Comparison of ENCODE assay signal across 1 worm cellular context in the genomic region with DNA sequence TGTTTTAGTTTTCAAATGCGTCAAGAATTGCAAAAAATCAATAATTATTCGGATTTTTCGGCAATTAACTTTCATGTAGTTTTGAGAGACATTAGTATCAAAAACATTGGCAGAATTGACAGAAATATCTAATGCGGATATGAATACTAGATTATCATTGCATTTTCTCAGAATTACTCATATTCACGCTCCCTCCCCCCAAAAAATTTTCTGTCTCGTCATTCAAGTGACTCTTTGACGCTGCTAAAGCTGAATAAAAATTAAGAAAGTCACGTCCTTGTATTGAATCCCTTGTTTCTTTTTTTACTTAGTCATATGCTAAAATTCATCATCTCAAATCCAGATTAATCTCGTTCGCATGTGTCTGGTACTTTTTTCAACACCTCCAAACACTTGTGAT.
TF ChIP-seq lines count a peak whose summit lies in the region.

No protein-coding gene starts in this region.

TF ChIP-seq in whole organism, L1 larva, 84 proteins besides CTCF, POLR2A, EP300 and RAD21 (continued from another document):
- TF ChIP-seq pag-3 (tag; optimal IDR thresholded peaks at IDR 0.05; lab: Kevin White, UChicago; ENCODE audit: borderline replicate concordance, insufficient read depth) (no peak), egl-27 (tag; optimal IDR thresholded peaks at IDR 0.05; lab: Kevin White, UChicago) (no peak), rnt-1 (tag; optimal IDR thresholded peaks at IDR 0.05; lab: Kevin White, UChicago) (no peak), lin-15B (tag; optimal IDR thresholded peaks at IDR 0.05; lab: Kevin White, UChicago) (no peak), nhr-47 (tag; optimal IDR thresholded peaks at IDR 0.05; lab: Kevin White, UChicago) (peak; percentile 79), nhr-71 (tag; optimal IDR thresholded peaks at IDR 0.05; lab: Kevin White, UChicago) (peak; percentile 74), hpl-2 (GFP tag; optimal IDR thresholded peaks at IDR 0.05; lab: Kevin White, UChicago) (no peak), nhr-11 (tag; optimal IDR thresholded peaks at IDR 0.05; lab: Kevin White, UChicago) (no peak), nhr-90 (tag; optimal IDR thresholded peaks at IDR 0.05; lab: Kevin White, UChicago; ENCODE audit: poor library complexity) (no peak), mef-2 (tag; optimal IDR thresholded peaks at IDR 0.05; lab: Kevin White, UChicago) (no peak), zip-4 (GFP tag; optimal IDR thresholded peaks at IDR 0.05; lab: Kevin White, UChicago) (no peak), fkh-4 (tag; optimal IDR thresholded peaks at IDR 0.05; lab: Kevin White, UChicago; ENCODE audit: borderline replicate concordance) (peak; percentile 59), unc-130 (tag; optimal IDR thresholded peaks at IDR 0.05; lab: Kevin White, UChicago) (no peak), mdl-1 (tag; optimal IDR thresholded peaks at IDR 0.05; lab: Kevin White, UChicago) (no peak), ces-1 (GFP tag; optimal IDR thresholded peaks at IDR 0.05; lab: Kevin White, UChicago) (no peak), lir-3 (tag; optimal IDR thresholded peaks at IDR 0.05; lab: Kevin White, UChicago; ENCODE audit: poor library complexity) (no peak), fos-1 (tag; optimal IDR thresholded peaks at IDR 0.05; lab: Kevin White, UChicago) (peak; percentile 66), ama-1 (optimal IDR thresholded peaks at IDR 0.05; lab: Kevin White, UChicago) (no peak), nhr-76 (tag; optimal IDR thresholded peaks at IDR 0.05; lab: Kevin White, UChicago) (no peak), unc-86 (tag; optimal IDR thresholded peaks at IDR 0.05; lab: Kevin White, UChicago) (peak; percentile 10), nhr-237 (tag; optimal IDR thresholded peaks at IDR 0.05; lab: Kevin White, UChicago) (no peak), ets-5 (GFP tag; IDR thresholded peaks at IDR 0.05; lab: Robert Waterston, UW) (no peak), hlh-17 (GFP tag; optimal IDR thresholded peaks at IDR 0.05; lab: Kevin White, UChicago; ENCODE audit: borderline replicate concordance) (no peak), pax-3 (tag; optimal IDR thresholded peaks at IDR 0.05; lab: Kevin White, UChicago) (peak; percentile 79), nhr-85 (tag; lab: Kevin White, UChicago) (no peak), elt-2 (tag; optimal IDR thresholded peaks at IDR 0.05; lab: Kevin White, UChicago) (no peak), F16B12.6 (tag; optimal IDR thresholded peaks at IDR 0.05; lab: Kevin White, UChicago) (no peak), ztf-11 (tag; optimal IDR thresholded peaks at IDR 0.05; lab: Kevin White, UChicago) (no peak), lin-14 (GFP tag; optimal IDR thresholded peaks at IDR 0.05; lab: Kevin White, UChicago) (peak; percentile 62), nhr-77 (tag; optimal IDR thresholded peaks at IDR 0.05; lab: Kevin White, UChicago) (no peak), snpc-4 (tag; optimal IDR thresholded peaks at IDR 0.05; lab: Kevin White, UChicago) (no peak), irx-1 (tag; optimal IDR thresholded peaks at IDR 0.05; lab: Kevin White, UChicago) (no peak), sox-4 (tag; optimal IDR thresholded peaks at IDR 0.05; lab: Kevin White, UChicago) (peak; percentile 85), nhr-20 (tag; optimal IDR thresholded peaks at IDR 0.05; lab: Kevin White, UChicago) (peak; percentile 36), isw-1 (GFP tag; IDR thresholded peaks at IDR 0.05; lab: Robert Waterston, UW) (no peak), unc-30 (tag; optimal IDR thresholded peaks at IDR 0.05; lab: Kevin White, UChicago) (no peak), mep-1 (tag; optimal IDR thresholded peaks at IDR 0.05; lab: Kevin White, UChicago) (no peak), egl-13 (tag; optimal IDR thresholded peaks at IDR 0.05; lab: Kevin White, UChicago) (peak; percentile 82), ceh-90 (tag; optimal IDR thresholded peaks at IDR 0.05; lab: Kevin White, UChicago) (no peak), elt-3 (tag; optimal IDR thresholded peaks at IDR 0.05; lab: Kevin White, UChicago) (no peak), unc-62 (GFP tag; optimal IDR thresholded peaks at IDR 0.05; lab: Kevin White, UChicago) (no peak), sup-37 (GFP tag; optimal IDR thresholded peaks at IDR 0.05; lab: Kevin White, UChicago) (no peak), nhr-12 (tag; optimal IDR thresholded peaks at IDR 0.05; lab: Kevin White, UChicago) (no peak), ceh-8 (GFP tag; optimal IDR thresholded peaks at IDR 0.05; lab: Kevin White, UChicago) (peak; percentile 69), ceh-63 (GFP tag; optimal IDR thresholded peaks at IDR 0.05; lab: Kevin White, UChicago) (no peak), hlh-4 (tag; optimal IDR thresholded peaks at IDR 0.05; lab: Kevin White, UChicago) (peak; percentile 18), skn-1 (tag; optimal IDR thresholded peaks at IDR 0.05; lab: Kevin White, UChicago) (no peak), mab-9 (GFP tag; IDR thresholded peaks at IDR 0.05; lab: Robert Waterston, UW) (no peak), fkh-10 (GFP tag; optimal IDR thresholded peaks at IDR 0.05; lab: Kevin White, UChicago) (no peak), efl-3 (GFP tag; optimal IDR thresholded peaks at IDR 0.05; lab: Kevin White, UChicago) (no peak), pqm-1 (tag; optimal IDR thresholded peaks at IDR 0.05; lab: Kevin White, UChicago) (no peak), lin-13 (GFP tag; optimal IDR thresholded peaks at IDR 0.05; lab: Kevin White, UChicago) (no peak), zag-1 (tag; optimal IDR thresholded peaks at IDR 0.05; lab: Kevin White, UChicago) (no peak), C34B4.2 (tag; optimal IDR thresholded peaks at IDR 0.05; lab: Kevin White, UChicago) (no peak), lsy-2 (tag; optimal IDR thresholded peaks at IDR 0.05; lab: Kevin White, UChicago) (peak in 1 of 2 experiments; percentile 22), grh-1 (GFP tag; IDR thresholded peaks at IDR 0.05; lab: Robert Waterston, UW) (no peak), ceh-82 (tag; optimal IDR thresholded peaks at IDR 0.05; lab: Kevin White, UChicago) (no peak), C16A3.4 (tag; optimal IDR thresholded peaks at IDR 0.05; lab: Kevin White, UChicago) (no peak), sptf-1 (tag; optimal IDR thresholded peaks at IDR 0.05; lab: Kevin White, UChicago) (no peak), jun-1 (tag; optimal IDR thresholded peaks at IDR 0.05; lab: Kevin White, UChicago) (no peak), aly-2 (tag; optimal IDR thresholded peaks at IDR 0.05; lab: Kevin White, UChicago) (no peak), ztf-4 (tag; optimal IDR thresholded peaks at IDR 0.05; lab: Kevin White, UChicago) (no peak), tbx-2 (tag; optimal IDR thresholded peaks at IDR 0.05; lab: Kevin White, UChicago) (no peak)
